Fruit fly (Drosophila melanogaster): ENCODE results near the gene Ca-beta.

- TF ChIP-seq CG2199 (GFP tag; IDR thresholded peaks at IDR 0.05) (no peak), so (GFP tag; IDR thresholded peaks at IDR 0.05) (no peak), twi (tag; optimal IDR thresholded peaks at IDR 0.05) (no peak), CG10366 (GFP tag; IDR thresholded peaks at IDR 0.05) (no peak), CG17802 (tag; optimal IDR thresholded peaks at IDR 0.05) (no peak), CG2889 (GFP tag; IDR thresholded peaks at IDR 0.05) (no peak)
Observed at dm6 chr2L:11145317-11145716, 58.0 kb downstream of the Ca-beta start, which contains the start of gene CG31867.
